Fruit fly (Drosophila melanogaster): Measurements from ENCODE around the gene mtm.

Gene mtm

DNA sequence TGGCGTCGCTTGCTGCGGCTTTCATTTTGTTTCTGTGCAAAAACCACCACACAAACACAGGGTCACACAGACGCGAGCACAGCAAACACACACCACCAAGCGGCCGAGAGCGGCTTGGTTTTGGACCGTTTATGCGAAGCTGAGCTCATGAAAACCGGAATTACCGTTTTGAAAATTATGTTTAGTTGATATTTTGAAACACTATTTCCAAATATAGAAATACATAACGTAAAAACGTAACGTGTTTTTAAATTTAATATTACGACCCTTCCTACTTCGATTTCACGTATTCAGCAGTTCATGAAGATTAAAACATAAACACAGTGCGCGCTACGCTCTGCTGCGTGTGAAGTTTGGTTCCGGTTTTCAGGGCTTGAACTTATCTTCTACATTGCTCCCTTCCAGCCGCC lies 14.4 kb upstream of the mtm start (continued):
- TF ChIP-seq CG7928 (GFP tag; optimal IDR thresholded peaks at IDR 0.05) (peak; percentile 76), ssp (GFP tag; IDR thresholded peaks at IDR 0.05) (peak; percentile 78), CG15514 (GFP tag; optimal IDR thresholded peaks at IDR 0.05) (peak; percentile 93), cato (GFP tag; optimal IDR thresholded peaks at IDR 0.05; ENCODE audit: borderline replicate concordance) (peak; percentile 82), Atf3 (GFP tag; optimal IDR thresholded peaks at IDR 0.05) (peak; percentile 80), CG11504 (tag; optimal IDR thresholded peaks at IDR 0.05) (peak; percentile 95), NC2α (GFP tag; optimal IDR thresholded peaks at IDR 0.05) (peak; percentile 81), CG1602 (GFP tag; optimal IDR thresholded peaks at IDR 0.05) (peak; percentile 87), CG16815 (GFP tag; optimal IDR thresholded peaks at IDR 0.05) (peak; percentile 72), CG34376 (GFP tag; optimal IDR thresholded peaks at IDR 0.05) (peak; percentile 98), CG8089 (GFP tag; optimal IDR thresholded peaks at IDR 0.05) (peak; percentile 85), CG2202 (tag; optimal IDR thresholded peaks at IDR 0.05) (peak; percentile 95), lola (GFP tag; optimal IDR thresholded peaks at IDR 0.05) (peak in 1 of 3 experiments; percentile 95), CG7357 (GFP tag; IDR thresholded peaks at IDR 0.05) (0 out of 3 replicates have a peak, but pooled peaks have one; percentile 76), lab (GFP tag; optimal IDR thresholded peaks at IDR 0.05) (peak; percentile 98), Aef1 (GFP tag; IDR thresholded peaks at IDR 0.05) (peak; percentile 83), CG14014 (GFP tag; IDR thresholded peaks at IDR 0.05) (peak; percentile 96), CG32767 (GFP tag; IDR thresholded peaks at IDR 0.05) (peak; percentile 93), H2.0 (GFP tag; IDR thresholded peaks at IDR 0.05) (peak; percentile 90), exex (tag; optimal IDR thresholded peaks at IDR 0.05) (peak; percentile 82), CG10274 (GFP tag; optimal IDR thresholded peaks at IDR 0.05) (peak; percentile 84), hth (optimal IDR thresholded peaks at IDR 0.05) (no peak), Deaf1 (tag; optimal IDR thresholded peaks at IDR 0.05) (peak; percentile 84), Fer2 (tag; optimal IDR thresholded peaks at IDR 0.05) (peak; percentile 91), hbn (GFP tag; IDR thresholded peaks at IDR 0.05; ENCODE audit: partially characterized antibody) (no peak), CG12744 (GFP tag; optimal IDR thresholded peaks at IDR 0.05) (peak; percentile 93), gfzf (GFP tag; optimal IDR thresholded peaks at IDR 0.05) (no peak), unpg (GFP tag; optimal IDR thresholded peaks at IDR 0.05) (peak; percentile 98), Poxn (GFP tag; IDR thresholded peaks at IDR 0.05) (peak; percentile 76), CG3281 (GFP tag; optimal IDR thresholded peaks at IDR 0.05) (peak; percentile 97), Ets65A (GFP tag) (peak; percentile 99), CG12299 (tag; optimal IDR thresholded peaks at IDR 0.05) (peak; percentile 97), Bgb (GFP tag; IDR thresholded peaks at IDR 0.05; ENCODE audit: partially characterized antibody) (no peak), CG10321 (GFP tag; IDR thresholded peaks at IDR 0.05) (peak; percentile 81), Antp (GFP tag; optimal IDR thresholded peaks at IDR 0.05) (peak; percentile 89), CG2889 (GFP tag; IDR thresholded peaks at IDR 0.05) (peak; percentile 82), Hr51 (GFP tag; optimal IDR thresholded peaks at IDR 0.05) (peak; percentile 90 to 98), cad (GFP tag; optimal IDR thresholded peaks at IDR 0.05) (no peak), Ravus (GFP tag; IDR thresholded peaks at IDR 0.05) (peak; percentile 75), inv (GFP tag; IDR thresholded peaks at IDR 0.05; ENCODE audit: partially characterized antibody) (no peak), nom (GFP tag; optimal IDR thresholded peaks at IDR 0.05) (peak; percentile 93), Adf1 (GFP tag; IDR thresholded peaks at IDR 0.05) (peak; percentile 77), CG2712 (tag; optimal IDR thresholded peaks at IDR 0.05) (peak; percentile 98), CG8944 (GFP tag; optimal IDR thresholded peaks at IDR 0.05) (peak; percentile 77), CG18764 (GFP tag; optimal IDR thresholded peaks at IDR 0.05) (peak; percentile 85), CG2129 (GFP tag; IDR thresholded peaks at IDR 0.05; ENCODE audit: partially characterized antibody) (no peak), mld (GFP tag; IDR thresholded peaks at IDR 0.05; ENCODE audit: partially characterized antibody) (no peak), lov (optimal IDR thresholded peaks at IDR 0.05) (no peak), lov (GFP tag; IDR thresholded peaks at IDR 0.05) (peak; percentile 89), CG4404 (GFP tag; IDR thresholded peaks at IDR 0.05) (peak; percentile 41; the same call in 1 of the 2 replicates)

All from whole organism, embryonic.